Fruit fly (Drosophila melanogaster) whole organism, embryonic: ENCODE measurements around the gene CG44139.

Experiments used
- Abd-B ChIP-seq: fragments of 200-800 bp; sonication (Bioruptor generic); optimal IDR thresholded peaks from 2 replicates; lab custom pipeline; 2018; ENCODE audit warnings: missing biosample characterization, mild to moderate bottlenecking, missing genetic modification characterization, moderate library complexity
- Adf1 ChIP-seq: fragments of 200-800 bp; sonication (Bioruptor generic); IDR thresholded peaks from 2 replicates; pipeline ENCODE4 v1.3.6; 2022; ENCODE audit warnings: missing biosample characterization, missing genetic modification characterization
- CG10366 ChIP-seq: fragments of 200-800 bp; sonication (Bioruptor generic); IDR thresholded peaks from 2 replicates; pipeline ENCODE4 v1.3.6; 2022; ENCODE audit warnings: missing biosample characterization, missing genetic modification characterization
- CG11247 ChIP-seq: fragments of 200-800 bp; sonication (Bioruptor generic); IDR thresholded peaks from 2 replicates; pipeline ENCODE4 v1.3.6; 2022; ENCODE audit warnings: missing biosample characterization, missing genetic modification characterization
- CG11695 ChIP-seq: fragments of 200-800 bp; sonication (Bioruptor generic); IDR thresholded peaks from 3 replicates; pipeline ENCODE4 v1.3.6; 2022; ENCODE audit warnings: missing biosample characterization, missing genetic modification characterization
- CG12299 ChIP-seq: fragments of 200-800 bp; sonication (Bioruptor generic); optimal IDR thresholded peaks from 2 replicates; lab custom pipeline; 2018; ENCODE audit warnings: missing biosample characterization, mild to moderate bottlenecking, missing genetic modification characterization
- CG13296 ChIP-seq: fragments of 200-800 bp; sonication (Bioruptor generic); optimal IDR thresholded peaks from 3 replicates; lab custom pipeline; 2018; ENCODE audit warnings: missing biosample characterization, mild to moderate bottlenecking, missing genetic modification characterization
- CG14710 ChIP-seq: fragments of 200-800 bp; sonication (Bioruptor generic); optimal IDR thresholded peaks from 3 replicates; lab custom pipeline; 2019; ENCODE audit warnings: missing biosample characterization, mild to moderate bottlenecking, missing genetic modification characterization, moderate library complexity
- CG14860 ChIP-seq: fragments of 200-800 bp; sonication (Bioruptor generic); IDR thresholded peaks from 3 replicates; pipeline ENCODE4 v1.3.6; 2022; ENCODE audit warnings: missing biosample characterization, missing genetic modification characterization; ENCODE audit not compliant: partially characterized antibody
- CG15514 ChIP-seq: fragments of 200-800 bp; sonication (Bioruptor generic); optimal IDR thresholded peaks from 3 replicates; lab custom pipeline; 2017; ENCODE audit warnings: missing biosample characterization, missing genetic modification characterization, mild to moderate bottlenecking, moderate library complexity, missing genetic modification reagents
- CG1603 ChIP-seq: fragments of 200-800 bp; sonication (Bioruptor generic); optimal IDR thresholded peaks from 2 replicates; lab custom pipeline; 2019; ENCODE audit warnings: missing biosample characterization, mild to moderate bottlenecking, missing genetic modification characterization, moderate library complexity
- CG33213 ChIP-seq: fragments of 200-800 bp; sonication (Bioruptor generic); optimal IDR thresholded peaks from 3 replicates; lab custom pipeline; 2016; ENCODE audit warnings: missing biosample characterization, missing genetic modification characterization
- CG5245 ChIP-seq: fragments of 200-800 bp; sonication (Bioruptor generic); optimal IDR thresholded peaks from 3 replicates; lab custom pipeline; 2016; ENCODE audit warnings: missing biosample characterization, missing genetic modification characterization
- CG6254 ChIP-seq: fragments of 200-800 bp; sonication (Bioruptor generic); optimal IDR thresholded peaks from 3 replicates; lab custom pipeline; 2017; ENCODE audit warnings: mild to moderate bottlenecking, missing biosample characterization, missing genetic modification reagents, missing genetic modification characterization
- CG6689 ChIP-seq: fragments of 200-800 bp; sonication (Bioruptor generic); IDR thresholded peaks from 2 replicates; pipeline ENCODE4 v1.3.6; 2022; ENCODE audit warnings: missing biosample characterization, missing genetic modification characterization
- CG9797 ChIP-seq: fragments of 200-800 bp; sonication (Bioruptor generic); optimal IDR thresholded peaks from 3 replicates; lab custom pipeline; 2018; ENCODE audit warnings: missing biosample characterization, mild to moderate bottlenecking, missing genetic modification characterization
- CG9876 ChIP-seq: fragments of 200-800 bp; sonication (Bioruptor generic); optimal IDR thresholded peaks from 2 replicates; lab custom pipeline; 2016; ENCODE audit warnings: missing biosample characterization, missing genetic modification characterization
- CoRest ChIP-seq: fragments of 200-800 bp; sonication (Bioruptor generic); optimal IDR thresholded peaks from 3 replicates; lab custom pipeline; 2018; ENCODE audit warnings: missing biosample characterization, mild to moderate bottlenecking, missing genetic modification characterization, moderate library complexity
- Eip74EF ChIP-seq, 2 experiments: fragments of 200-800 bp in 1 of 2; fragments of >200 bp in 1 of 2; sonication (Bioruptor generic) in 1 of 2; optimal IDR thresholded peaks; 2 replicates each; lab custom pipeline; 2017 to 2019; ENCODE audit warnings: missing biosample characterization in 2 of 2, missing genetic modification characterization in 2 of 2, mild to moderate bottlenecking in 1 of 2, moderate library complexity in 1 of 2
- Ets97D ChIP-seq: fragments of 200-800 bp; sonication (Bioruptor generic); optimal IDR thresholded peaks from 3 replicates; lab custom pipeline; 2016; ENCODE audit warnings: missing biosample characterization, missing genetic modification characterization
- Lpt ChIP-seq: fragments of >200 bp; optimal IDR thresholded peaks from 2 replicates; lab custom pipeline; 2018; ENCODE audit warnings: missing biosample characterization, missing genetic modification characterization
- Myb ChIP-seq: fragments of 200-800 bp; sonication (Bioruptor generic); optimal IDR thresholded peaks from 2 replicates; lab custom pipeline; 2016; ENCODE audit warnings: missing biosample characterization, missing genetic modification characterization
- Ptx1 ChIP-seq: fragments of 200-800 bp; sonication (Bioruptor generic); IDR thresholded peaks from 2 replicates; pipeline ENCODE4 v1.3.6; 2022; ENCODE audit warnings: missing biosample characterization, missing genetic modification characterization
- Rx ChIP-seq: fragments of 200-800 bp; sonication (Bioruptor generic); IDR thresholded peaks from 2 replicates; pipeline ENCODE4 v1.3.6; 2022; ENCODE audit warnings: missing biosample characterization, missing genetic modification characterization
- TFAM ChIP-seq: fragments of 200-800 bp; sonication (Bioruptor generic); optimal IDR thresholded peaks from 2 replicates; lab custom pipeline; 2017; ENCODE audit warnings: missing biosample characterization, missing genetic modification characterization, inconsistent platforms
- YL-1 ChIP-seq: fragments of 200-800 bp; sonication (Bioruptor generic); optimal IDR thresholded peaks from 3 replicates; lab custom pipeline; 2017; ENCODE audit warnings: missing biosample characterization, mild to moderate bottlenecking, missing genetic modification characterization
- ac ChIP-seq: fragments of 200-800 bp; sonication (Bioruptor generic); optimal IDR thresholded peaks from 3 replicates; lab custom pipeline; 2017; ENCODE audit warnings: missing biosample characterization, mild to moderate bottlenecking, missing genetic modification characterization
- al ChIP-seq: fragments of 200-800 bp; sonication (Bioruptor generic); IDR thresholded peaks from 2 replicates; pipeline ENCODE4 v1.3.6; 2022; ENCODE audit warnings: missing biosample characterization, missing genetic modification characterization
- amos ChIP-seq: fragments of 200-800 bp; sonication (Bioruptor generic); IDR thresholded peaks from 2 replicates; pipeline ENCODE4 v1.3.6; 2022; ENCODE audit warnings: missing biosample characterization, missing genetic modification characterization; ENCODE audit not compliant: partially characterized antibody
- ap ChIP-seq: fragments of 200-800 bp; sonication (Bioruptor generic); IDR thresholded peaks from 2 replicates; pipeline ENCODE4 v1.3.6; 2022; ENCODE audit warnings: missing biosample characterization, missing genetic modification characterization
- chn ChIP-seq: fragments of 200-800 bp; sonication (Bioruptor generic); optimal IDR thresholded peaks from 2 replicates; lab custom pipeline; 2016; ENCODE audit warnings: missing biosample characterization, missing genetic modification characterization
- crp ChIP-seq, 2 experiments: fragments of 200-800 bp; sonication (Bioruptor generic); optimal IDR thresholded peaks; 2 replicates in 1 of 2; 3 replicates in 1 of 2; lab custom pipeline; 2017; ENCODE audit warnings: missing biosample characterization in 2 of 2, missing genetic modification characterization in 2 of 2, mild to moderate bottlenecking in 1 of 2, moderate library complexity in 1 of 2
- dati ChIP-seq: fragments of 200-800 bp; sonication (Bioruptor generic); IDR thresholded peaks from 2 replicates; pipeline ENCODE4 v1.3.6; 2022; ENCODE audit warnings: missing biosample characterization, missing genetic modification characterization
- eyg ChIP-seq: fragments of 200-800 bp; sonication (Bioruptor generic); optimal IDR thresholded peaks from 3 replicates; lab custom pipeline; 2016; ENCODE audit warnings: missing biosample characterization, missing genetic modification characterization
- fd102C ChIP-seq: fragments of 200-800 bp; sonication (Bioruptor generic); optimal IDR thresholded peaks from 2 replicates; lab custom pipeline; 2018; ENCODE audit warnings: missing biosample characterization, mild to moderate bottlenecking, missing genetic modification characterization, moderate library complexity
- ham ChIP-seq: fragments of 200-800 bp; sonication (Bioruptor generic); IDR thresholded peaks from 2 replicates; pipeline ENCODE4 v1.3.6; 2022; ENCODE audit warnings: missing biosample characterization, missing genetic modification characterization
- hkb ChIP-seq, 2 experiments: fragments of 200-800 bp in 1 of 2; fragments of >200 bp in 1 of 2; sonication (Bioruptor generic) in 1 of 2; IDR thresholded peaks in 1 of 2; optimal IDR thresholded peaks in 1 of 2; 2 replicates each; pipeline versions ENCODE4 v1.3.6 to Lab custom; 2017 to 2022; ENCODE audit warnings: missing biosample characterization in 1 of 2, missing genetic modification characterization in 1 of 2
- maf-S ChIP-seq: fragments of 200-800 bp; sonication (Bioruptor generic); optimal IDR thresholded peaks from 2 replicates; lab custom pipeline; 2016; ENCODE audit warnings: missing biosample characterization, missing genetic modification characterization
- p53 ChIP-seq: fragments of 200-800 bp; sonication (Bioruptor generic); optimal IDR thresholded peaks from 2 replicates; lab custom pipeline; 2016; ENCODE audit warnings: missing biosample characterization, missing genetic modification characterization
- pho ChIP-seq: fragments of 200-800 bp; sonication (Bioruptor generic); optimal IDR thresholded peaks from 2 replicates; lab custom pipeline; 2016; ENCODE audit warnings: missing biosample characterization, missing genetic modification characterization
- psq ChIP-seq: fragments of 200-800 bp; sonication (Bioruptor generic); optimal IDR thresholded peaks from 2 replicates; lab custom pipeline; 2017; ENCODE audit warnings: missing biosample characterization, missing genetic modification characterization
- run ChIP-seq: fragments of 200-800 bp; sonication (Bioruptor generic); optimal IDR thresholded peaks from 3 replicates; lab custom pipeline; 2018; ENCODE audit warnings: missing biosample characterization, mild to moderate bottlenecking, missing genetic modification characterization
- sc ChIP-seq, 3 experiments: fragments of >200 bp in 2 of 3; fragments of 200-800 bp in 1 of 3; sonication (Bioruptor generic) in 1 of 3; optimal IDR thresholded peaks; 2 replicates in 2 of 3; 3 replicates in 1 of 3; lab custom pipeline; 2017; ENCODE audit warnings: mild to moderate bottlenecking in 1 of 3, missing biosample characterization in 1 of 3, missing genetic modification characterization in 1 of 3, missing genetic modification reagents in 1 of 3
- sima ChIP-seq: fragments of 200-800 bp; sonication (Bioruptor generic); optimal IDR thresholded peaks from 2 replicates; lab custom pipeline; 2016; ENCODE audit warnings: missing biosample characterization, missing genetic modification characterization
- tap ChIP-seq: fragments of 200-800 bp; optimal IDR thresholded peaks from 3 replicates; lab custom pipeline; 2019; ENCODE audit warnings: missing biosample characterization, mild to moderate bottlenecking, missing genetic modification characterization, moderate library complexity
- tna ChIP-seq: fragments of 200-800 bp; sonication (Bioruptor generic); IDR thresholded peaks from 2 replicates; pipeline ENCODE4 v1.3.6; 2022; ENCODE audit warnings: missing biosample characterization, missing genetic modification characterization; ENCODE audit not compliant: partially characterized antibody
- zfh2 ChIP-seq: fragments of 200-800 bp; sonication (Bioruptor generic); optimal IDR thresholded peaks from 2 replicates; lab custom pipeline; 2016; ENCODE audit warnings: missing biosample characterization, missing genetic modification characterization

Gene CG44139

DNA sequence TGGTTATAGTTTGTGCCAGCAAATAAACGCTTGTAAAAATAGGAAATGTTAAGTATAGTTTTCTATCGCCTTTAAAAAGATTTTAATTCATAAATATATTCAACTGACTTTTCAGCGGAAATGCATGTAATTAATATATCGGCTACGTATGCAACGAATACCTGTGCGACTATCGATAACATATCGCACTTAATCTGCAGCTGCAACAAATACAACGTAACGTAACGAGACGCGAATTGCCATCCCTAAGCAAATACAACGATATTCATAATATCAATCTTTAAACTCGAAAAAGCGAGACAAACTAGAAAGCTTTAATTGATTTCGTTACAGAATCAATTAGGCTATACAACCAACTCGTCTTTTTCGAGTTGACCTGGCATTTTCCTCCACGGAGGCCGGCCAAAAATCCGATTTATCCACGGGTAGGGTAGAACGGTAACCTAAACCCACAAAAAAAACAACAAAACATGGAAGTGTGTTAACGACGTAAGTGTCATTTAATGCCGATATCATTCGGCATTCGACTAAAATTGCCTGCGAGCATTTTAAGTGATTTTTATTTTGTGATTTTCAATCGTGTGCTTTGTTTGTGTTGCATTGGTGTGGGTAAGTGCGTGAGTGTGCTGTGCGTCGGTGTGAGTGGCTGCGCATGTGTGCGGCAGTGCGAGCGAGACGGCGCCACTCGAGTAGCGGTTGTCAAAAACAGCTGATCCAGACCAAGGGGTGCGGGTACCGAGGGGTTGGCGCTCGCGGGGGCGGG, 48.8 kb upstream of the CG44139 start, which contains the start of gene Atxn7 (continued):
- TF ChIP-seq amos (peak; percentile 98), tna (GFP tag; lab: Robert Waterston, UW) (peak; percentile 73; the same call in 1 of the 2 replicates), zfh2 (peak; percentile 26), CG9876 (GFP tag; lab: Kevin White, UChicago) (peak; percentile 42), Myb (GFP tag; lab: Kevin White, UChicago) (peak; percentile 53), sima (GFP tag; lab: Kevin White, UChicago) (no peak), CG10366 (GFP tag; lab: Robert Waterston, UW) (peak; percentile 58), tap (tag; lab: Kevin White, UChicago) (peak; percentile 43), CG9797 (peak; percentile 18), CoRest (peak; percentile 67), psq (GFP tag; lab: Kevin White, UChicago) (peak; percentile 7), pho (GFP tag; lab: Kevin White, UChicago) (peak; percentile 57), CG1603 (tag; lab: Kevin White, UChicago) (peak; percentile 92), CG11695 (0 out of 3 replicates have a peak, but pooled peaks have one; percentile 52), CG12299 (tag; lab: Kevin White, UChicago) (peak; percentile 61), Ptx1 (GFP tag; lab: Robert Waterston, UW) (peak; percentile 62), CG14710 (tag; lab: Kevin White, UChicago) (peak; percentile 52), ac (GFP tag; lab: Kevin White, UChicago) (peak; percentile 72), ham (GFP tag; lab: Robert Waterston, UW) (no peak), TFAM (no peak), Eip74EF (GFP tag; optimal IDR thresholded peaks at IDR 0.05; lab: Kevin White, UChicago) (peak in 1 of 2 experiments; percentile 45), maf-S (GFP tag; lab: Kevin White, UChicago) (peak; percentile 26), CG33213 (GFP tag; lab: Kevin White, UChicago) (peak; percentile 83), chn (GFP tag; lab: Kevin White, UChicago) (peak; percentile 48), Rx (GFP tag; lab: Robert Waterston, UW) (0 out of 2 replicates have a peak, but pooled peaks have one; percentile 22), CG5245 (GFP tag; lab: Kevin White, UChicago) (peak; percentile 26), hkb (optimal IDR thresholded peaks at IDR 0.05; lab: Kevin White, UChicago) (no peak), hkb (GFP tag; IDR thresholded peaks at IDR 0.05; lab: Robert Waterston, UW) (peak; percentile 68), al (GFP tag; lab: Robert Waterston, UW) (peak; percentile 44; the same call in 1 of the 2 replicates), Adf1 (GFP tag; lab: Robert Waterston, UW) (peak; percentile 58), Abd-B (GFP tag; lab: Kevin White, UChicago) (peak; percentile 10), YL-1 (GFP tag; lab: Kevin White, UChicago) (peak; percentile 82), CG14860 (GFP tag; lab: Robert Waterston, UW) (peak; percentile 82), Ets97D (peak; percentile 99), run (tag; lab: Kevin White, UChicago) (no peak), fd102C (GFP tag; lab: Kevin White, UChicago) (peak; percentile 28), p53 (GFP tag; lab: Kevin White, UChicago) (peak; percentile 61), CG6254 (GFP tag; lab: Kevin White, UChicago) (peak; percentile 50), CG11247 (GFP tag; lab: Robert Waterston, UW) (peak; percentile 54), sc (optimal IDR thresholded peaks at IDR 0.05; lab: Kevin White, UChicago) (no peak), sc (GFP tag; optimal IDR thresholded peaks at IDR 0.05; lab: Kevin White, UChicago) (peak; percentile 75), CG13296 (GFP tag; lab: Kevin White, UChicago) (peak; percentile 79), eyg (GFP tag; lab: Kevin White, UChicago) (peak; percentile 61), CG6689 (GFP tag; lab: Robert Waterston, UW) (no peak), Lpt (no peak), ap (GFP tag; lab: Robert Waterston, UW) (peak; percentile 61), dati (GFP tag; lab: Robert Waterston, UW) (no peak), crp (GFP tag; optimal IDR thresholded peaks at IDR 0.05; lab: Kevin White, UChicago) (peak; percentile 74 to 99), CG15514 (GFP tag; lab: Kevin White, UChicago) (peak; percentile 51)
